Worm (Caenorhabditis elegans) whole organism, mixed stage, embryonic: ENCODE data around the gene C40H1.8.

Experiments used
- M03D4.4 ChIP-seq: sonication (generic microtip); optimal IDR thresholded peaks from 2 replicates; lab custom pipeline; 2017; ENCODE audit warnings: mild to moderate bottlenecking, missing genetic modification characterization, missing compliant biosample characterization
- bed-3 ChIP-seq: fragments of 200-800 bp; sonication (Bioruptor generic); optimal IDR thresholded peaks from 3 replicates; lab custom pipeline; 2018; ENCODE audit warnings: mild to moderate bottlenecking, missing genetic modification characterization, moderate library complexity, missing compliant biosample characterization
- blmp-1 ChIP-seq: fragments of 150-350 bp; optimal IDR thresholded peaks from 2 replicates; lab custom pipeline; 2014; ENCODE audit warnings: missing biosample characterization, missing genetic modification characterization
- ceh-39 ChIP-seq: fragments of 150-350 bp; optimal IDR thresholded peaks from 2 replicates; lab custom pipeline; 2014; ENCODE audit warnings: missing biosample characterization, missing genetic modification characterization
- ceh-43 ChIP-seq: fragments of 200-800 bp; sonication (Bioruptor generic); optimal IDR thresholded peaks from 2 replicates; lab custom pipeline; 2018; ENCODE audit warnings: mild to moderate bottlenecking, missing genetic modification characterization, moderate library complexity, missing compliant biosample characterization
- ceh-83 ChIP-seq: fragments of 200-800 bp; sonication (Bioruptor generic); optimal IDR thresholded peaks from 2 replicates; lab custom pipeline; 2018; ENCODE audit warnings: mild to moderate bottlenecking, missing genetic modification characterization, missing compliant biosample characterization
- ces-1 ChIP-seq: fragments of 150-350 bp; optimal IDR thresholded peaks from 2 replicates; lab custom pipeline; 2014; ENCODE audit warnings: missing biosample characterization, missing genetic modification reagents, missing genetic modification characterization
- elt-1 ChIP-seq: sonication (generic microtip); optimal IDR thresholded peaks from 2 replicates; lab custom pipeline; 2017; ENCODE audit warnings: missing genetic modification characterization, mild to moderate bottlenecking, missing compliant biosample characterization, antibody characterized with exemption, moderate library complexity, borderline replicate concordance; ENCODE audit not compliant: insufficient read depth
- elt-3 ChIP-seq: fragments of 150-350 bp; optimal IDR thresholded peaks from 2 replicates; lab custom pipeline; 2014; ENCODE audit warnings: missing biosample characterization, missing genetic modification characterization
- flh-1 ChIP-seq: fragments of 200-800 bp; sonication (Bioruptor generic); optimal IDR thresholded peaks from 2 replicates; lab custom pipeline; 2018; ENCODE audit warnings: mild to moderate bottlenecking, missing genetic modification characterization, moderate library complexity, missing compliant biosample characterization
- ham-2 ChIP-seq: fragments of 200-800 bp; sonication (Bioruptor generic); optimal IDR thresholded peaks from 2 replicates; lab custom pipeline; 2018; ENCODE audit warnings: mild to moderate bottlenecking, missing genetic modification characterization, missing compliant biosample characterization
- hlh-1 ChIP-seq: fragments of 150-350 bp; optimal IDR thresholded peaks from 2 replicates; lab custom pipeline; 2014; ENCODE audit warnings: missing biosample characterization, missing genetic modification reagents, missing genetic modification characterization
- lin-13 ChIP-seq: fragments of 150-350 bp; optimal IDR thresholded peaks from 2 replicates; lab custom pipeline; 2014; ENCODE audit warnings: missing biosample characterization, missing genetic modification characterization
- lin-32 ChIP-seq: fragments of 200-800 bp; sonication (Bioruptor generic); optimal IDR thresholded peaks from 2 replicates; lab custom pipeline; 2018; ENCODE audit warnings: mild to moderate bottlenecking, missing genetic modification characterization, missing compliant biosample characterization
- lsy-2 ChIP-seq: fragments of 150-350 bp; optimal IDR thresholded peaks from 2 replicates; lab custom pipeline; 2014; ENCODE audit warnings: missing biosample characterization, missing genetic modification characterization
- mab-5 ChIP-seq: fragments of 150-350 bp; optimal IDR thresholded peaks from 2 replicates; lab custom pipeline; 2014; ENCODE audit warnings: missing biosample characterization, missing genetic modification characterization
- mep-1 ChIP-seq: fragments of 150-350 bp; optimal IDR thresholded peaks from 2 replicates; lab custom pipeline; 2017; ENCODE audit warnings: missing biosample characterization, missing genetic modification reagents, missing genetic modification characterization, inconsistent platforms
- mls-2 ChIP-seq: sonication (generic microtip); optimal IDR thresholded peaks from 2 replicates; lab custom pipeline; 2016; ENCODE audit warnings: mild to moderate bottlenecking, missing genetic modification characterization, moderate library complexity, missing compliant biosample characterization
- nhr-12 ChIP-seq: fragments of 150-350 bp; optimal IDR thresholded peaks from 2 replicates; lab custom pipeline; 2014; ENCODE audit warnings: missing biosample characterization, missing genetic modification characterization
- nhr-2 ChIP-seq: fragments of 150-350 bp; optimal IDR thresholded peaks from 2 replicates; lab custom pipeline; 2014; ENCODE audit warnings: missing biosample characterization, missing genetic modification characterization
- nhr-237 ChIP-seq: fragments of 150-350 bp; optimal IDR thresholded peaks from 2 replicates; lab custom pipeline; 2014; ENCODE audit warnings: missing biosample characterization, missing genetic modification characterization
- nhr-28 ChIP-seq: fragments of 150-350 bp; optimal IDR thresholded peaks from 2 replicates; lab custom pipeline; 2014; ENCODE audit warnings: missing biosample characterization, missing genetic modification characterization
- nhr-76 ChIP-seq: sonication (generic microtip); optimal IDR thresholded peaks from 2 replicates; lab custom pipeline; 2017; ENCODE audit warnings: missing biosample characterization, missing genetic modification characterization
- pha-4 ChIP-seq: fragments of 150-350 bp; optimal IDR thresholded peaks from 2 replicates; lab custom pipeline; 2018; ENCODE audit warnings: missing biosample characterization, missing genetic modification reagents, missing genetic modification characterization
- sem-2 ChIP-seq: fragments of 200-800 bp; sonication (Bioruptor generic); optimal IDR thresholded peaks from 2 replicates; lab custom pipeline; 2018; ENCODE audit warnings: mild to moderate bottlenecking, missing genetic modification characterization, missing compliant biosample characterization
- snpc-4 ChIP-seq: fragments of 150-350 bp; optimal IDR thresholded peaks from 2 replicates; lab custom pipeline; 2014; ENCODE audit warnings: missing biosample characterization, missing genetic modification characterization
- sptf-1 ChIP-seq: sonication (generic microtip); optimal IDR thresholded peaks from 2 replicates; lab custom pipeline; 2017; ENCODE audit warnings: mild to moderate bottlenecking, missing genetic modification characterization, moderate library complexity, missing compliant biosample characterization
- tbx-8 ChIP-seq: fragments of 200-800 bp; sonication (Bioruptor generic); optimal IDR thresholded peaks from 2 replicates; lab custom pipeline; 2018; ENCODE audit warnings: mild to moderate bottlenecking, missing genetic modification characterization, moderate library complexity, missing compliant biosample characterization
- unc-62 ChIP-seq: fragments of 150-350 bp; optimal IDR thresholded peaks from 2 replicates; lab custom pipeline; 2014; ENCODE audit warnings: missing biosample characterization, missing genetic modification reagents, missing genetic modification characterization
- zip-8 ChIP-seq: fragments of 150-350 bp; optimal IDR thresholded peaks from 2 replicates; lab custom pipeline; 2014; ENCODE audit warnings: missing biosample characterization, missing genetic modification characterization
- ztf-11 ChIP-seq: fragments of 150-350 bp; optimal IDR thresholded peaks from 2 replicates; lab custom pipeline; 2014; ENCODE audit warnings: missing biosample characterization, missing genetic modification characterization

The C40H1.8 gene

DNA sequence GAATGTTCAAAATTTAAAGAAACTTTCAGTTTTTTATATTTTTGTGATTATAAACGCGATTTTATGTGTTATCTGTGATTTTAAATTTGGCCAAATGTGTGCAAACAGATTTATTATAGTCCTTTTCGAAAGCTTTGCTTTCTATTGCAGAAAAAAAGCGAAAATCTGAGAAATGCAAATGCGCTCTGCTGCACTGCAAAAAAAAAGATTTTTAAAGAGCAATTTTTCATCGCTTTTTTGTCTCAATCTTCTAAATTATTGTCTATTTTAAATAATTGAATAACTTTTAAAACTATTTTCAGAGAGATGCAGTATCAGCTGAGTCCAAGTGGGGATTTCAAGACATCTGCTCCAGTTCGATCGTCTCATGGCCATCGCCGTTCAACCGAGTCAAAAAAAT, 7.5 kb downstream of the C40H1.8 start, which contains the start of gene cpb-1:
TSS of gene cpb-1 (plus strand) at position 301 of the 400 bp plus-strand sequence.
- TF ChIP-seq nhr-28 (no peak), ceh-43 (GFP tag; lab: Kevin White, UChicago) (no peak), mab-5 (no peak), lin-32 (GFP tag; lab: Kevin White, UChicago) (no peak), sem-2 (GFP tag; lab: Kevin White, UChicago) (no peak), snpc-4 (no peak), ceh-83 (GFP tag; lab: Kevin White, UChicago) (no peak)

DNA sequence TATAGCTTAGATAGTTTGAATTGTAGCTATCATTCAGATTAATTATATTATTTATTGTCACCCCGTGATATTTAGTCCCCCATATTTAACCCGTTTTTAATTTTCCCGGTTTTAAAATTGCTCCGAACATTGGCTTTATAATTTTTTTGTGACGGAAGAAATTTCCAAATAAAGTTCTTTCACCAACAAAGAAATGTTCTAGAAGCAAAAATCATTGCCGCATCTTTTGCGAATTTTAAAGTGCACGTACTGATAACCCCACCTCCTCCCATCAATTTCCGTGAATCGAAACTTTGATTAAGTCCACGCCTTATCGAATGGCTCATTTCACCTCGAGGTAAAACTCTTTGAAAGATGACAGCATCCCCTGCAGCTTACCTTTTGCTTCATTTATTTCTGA, 10.2 kb downstream of the C40H1.8 start, which contains the start of gene C40H1.7:
TSS of gene C40H1.7 (plus strand) at position 301 of the 400 bp plus-strand sequence.
- TF ChIP-seq ztf-11 (tag; lab: Kevin White, UChicago): no peak
- no peak for TF ChIP-seq lin-13
- TF ChIP-seq snpc-4: no peak
- TF ChIP-seq ceh-39 (tag; lab: Kevin White, UChicago): no peak
- no peak for TF ChIP-seq sptf-1 (tag; lab: Kevin White, UChicago)
- no peak for TF ChIP-seq unc-62 (GFP tag; lab: Kevin White, UChicago)
- TF ChIP-seq zip-8 (tag; lab: Kevin White, UChicago): no peak
- no peak for TF ChIP-seq tbx-8 (GFP tag; lab: Kevin White, UChicago)
- no peak for TF ChIP-seq blmp-1 (tag; lab: Kevin White, UChicago)
- TF ChIP-seq mls-2: no peak
- no peak for TF ChIP-seq sem-2 (GFP tag; lab: Kevin White, UChicago)
- no peak for TF ChIP-seq elt-3
- TF ChIP-seq mab-5: no peak
- TF ChIP-seq mep-1 (tag; lab: Kevin White, UChicago): no peak
- TF ChIP-seq ceh-43 (GFP tag; lab: Kevin White, UChicago): no peak
- TF ChIP-seq flh-1: no peak
- TF ChIP-seq lin-32 (GFP tag; lab: Kevin White, UChicago): no peak
- no peak for TF ChIP-seq ham-2 (GFP tag; lab: Kevin White, UChicago)
- TF ChIP-seq lsy-2 (tag; lab: Kevin White, UChicago): no peak
- TF ChIP-seq nhr-28: no peak

DNA sequence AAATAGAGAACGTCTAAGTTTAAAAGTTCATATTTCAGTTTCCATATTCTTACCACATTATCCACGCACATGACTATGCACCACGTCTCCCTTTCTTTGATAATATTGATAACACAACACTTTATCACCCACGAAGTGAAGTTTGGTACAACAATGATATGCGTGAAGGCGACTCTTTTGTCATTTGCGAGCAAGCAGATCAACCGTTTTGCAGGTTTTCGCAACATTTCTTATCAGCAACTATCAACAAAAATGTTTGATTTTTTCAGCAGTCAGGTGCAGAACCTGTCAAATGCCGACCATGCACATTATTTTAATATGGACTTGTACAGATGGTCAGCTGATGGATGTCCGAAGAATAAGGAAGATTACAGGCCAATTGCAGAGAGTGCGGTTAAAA, 12.0 kb downstream of the C40H1.8 start:
- TF ChIP-seq hlh-1 (tag; lab: Kevin White, UChicago) (no peak), nhr-2 (tag; lab: Kevin White, UChicago) (no peak), ces-1 (no peak), sptf-1 (tag; lab: Kevin White, UChicago) (no peak), elt-1 (tag; lab: Kevin White, UChicago) (no peak), elt-3 (no peak), zip-8 (tag; lab: Kevin White, UChicago) (no peak)

DNA sequence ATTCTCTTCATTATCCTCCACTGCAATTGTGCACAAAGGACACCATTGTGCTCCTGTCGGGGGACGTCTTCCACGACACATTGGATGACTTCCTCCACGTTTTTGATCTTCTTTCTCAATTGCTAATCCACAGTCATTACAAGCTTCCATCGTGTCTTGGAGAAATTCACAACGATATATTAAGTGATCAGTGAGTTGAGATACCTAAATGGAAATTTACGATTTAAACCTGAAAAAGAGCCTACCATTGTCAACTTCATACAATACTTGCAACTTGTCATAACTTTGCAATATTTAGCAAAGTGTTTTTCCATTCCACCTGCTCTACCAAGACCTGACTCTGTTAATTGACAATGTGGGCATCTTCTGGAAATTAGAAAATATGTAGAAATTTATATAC, 13.4 kb downstream of the C40H1.8 start:
- no peak for TF ChIP-seq lin-13
- no peak for TF ChIP-seq lsy-2 (tag; lab: Kevin White, UChicago)
- no peak for TF ChIP-seq sem-2 (GFP tag; lab: Kevin White, UChicago)
- TF ChIP-seq ceh-83 (GFP tag; lab: Kevin White, UChicago): no peak
- no peak for TF ChIP-seq mab-5
- no peak for TF ChIP-seq nhr-237
- TF ChIP-seq lin-32 (GFP tag; lab: Kevin White, UChicago): no peak
- no peak for TF ChIP-seq sptf-1 (tag; lab: Kevin White, UChicago)
- no peak for TF ChIP-seq nhr-28
- no peak for TF ChIP-seq mls-2
- TF ChIP-seq ceh-43 (GFP tag; lab: Kevin White, UChicago): no peak
- no peak for TF ChIP-seq zip-8 (tag; lab: Kevin White, UChicago)
- TF ChIP-seq M03D4.4: no peak
- no peak for TF ChIP-seq bed-3
- TF ChIP-seq nhr-12 (tag; lab: Kevin White, UChicago): no peak
- TF ChIP-seq pha-4 (tag; lab: Kevin White, UChicago): no peak
- no peak for TF ChIP-seq nhr-76 (tag; lab: Kevin White, UChicago)
- no peak for TF ChIP-seq ces-1
- no peak for TF ChIP-seq elt-1 (tag; lab: Kevin White, UChicago)
- TF ChIP-seq, all 35 proteins: peak for 0

DNA sequence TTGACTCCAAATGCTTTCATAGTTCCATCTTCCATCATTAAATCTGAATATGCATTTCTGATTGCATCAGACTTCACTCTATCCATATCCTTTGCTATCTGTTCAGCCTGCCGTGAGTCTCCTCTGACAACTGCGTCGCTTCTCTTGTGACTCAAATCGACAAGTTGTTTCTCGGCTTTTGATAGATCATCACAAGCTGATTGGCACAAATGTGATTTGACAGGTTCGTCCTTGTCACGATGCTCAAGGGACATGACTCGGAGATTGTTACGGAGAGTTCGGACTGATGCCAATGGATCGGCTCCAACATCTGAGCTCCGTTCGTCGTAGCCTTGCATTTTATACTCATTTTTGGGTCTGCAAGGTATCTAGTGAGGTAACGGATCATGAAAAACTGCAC, 14.2 kb downstream of the C40H1.8 start:
- no peak for TF ChIP-seq nhr-28
- peak; percentile 94 for TF ChIP-seq unc-62 (GFP tag; lab: Kevin White, UChicago)
- no peak for TF ChIP-seq elt-1 (tag; lab: Kevin White, UChicago)
- TF ChIP-seq nhr-12 (tag; lab: Kevin White, UChicago): no peak
- TF ChIP-seq nhr-237: no peak
- no peak for TF ChIP-seq mab-5
- TF ChIP-seq hlh-1 (tag; lab: Kevin White, UChicago): peak; percentile 76
- TF ChIP-seq sem-2 (GFP tag; lab: Kevin White, UChicago): no peak
- TF ChIP-seq ces-1: no peak
- no peak for TF ChIP-seq lin-13
- TF ChIP-seq nhr-76 (tag; lab: Kevin White, UChicago): no peak
